Worm (Caenorhabditis elegans) whole organism, L4 larva: Measurements from ENCODE around the gene col-71.

Experiments used
- lin-15B ChIP-seq: fragments of 150-350 bp; sonication (generic microtip); optimal IDR thresholded peaks from 3 replicates; lab custom pipeline; 2014; ENCODE audit warnings: missing biosample characterization, missing genetic modification characterization
- ztf-11 ChIP-seq: fragments of 150-350 bp; optimal IDR thresholded peaks from 2 replicates; lab custom pipeline; 2014; ENCODE audit warnings: missing biosample characterization, missing genetic modification characterization

- TF ChIP-seq ztf-11 (tag; lab: Kevin White, UChicago) (no peak), lin-15B (tag; lab: Kevin White, UChicago) (no peak)
Observed at ce11 chrII:3502011-3502410, 359 bp downstream of the col-71 start.
